Worm (Caenorhabditis elegans) whole organism, early embryonic: Measurements from ENCODE around the gene ZK177.12.

Source experiments
- B0310.2 ChIP-seq: sonication (generic microtip); optimal IDR thresholded peaks from 2 replicates; lab custom pipeline; 2016; ENCODE audit warnings: mild to moderate bottlenecking, missing genetic modification characterization, missing compliant biosample characterization
- F13C5.2 ChIP-seq: sonication (generic microtip); optimal IDR thresholded peaks from 2 replicates; lab custom pipeline; 2017; ENCODE audit warnings: mild to moderate bottlenecking, missing genetic modification characterization, inconsistent platforms, missing compliant biosample characterization
- aly-1 ChIP-seq: sonication (generic microtip); optimal IDR thresholded peaks from 2 replicates; lab custom pipeline; 2016; ENCODE audit warnings: missing genetic modification characterization, missing compliant biosample characterization
- ama-1 ChIP-seq: fragments of 150-350 bp; optimal IDR thresholded peaks from 2 replicates; lab custom pipeline; 2014
- ceh-13 ChIP-seq: fragments of 200-800 bp; sonication (Bioruptor generic); optimal IDR thresholded peaks from 2 replicates; lab custom pipeline; 2018; ENCODE audit warnings: mild to moderate bottlenecking, missing genetic modification characterization, missing compliant biosample characterization
- ceh-36 ChIP-seq: sonication (generic microtip); optimal IDR thresholded peaks from 2 replicates; lab custom pipeline; 2016; ENCODE audit warnings: missing genetic modification characterization, inconsistent platforms, missing compliant biosample characterization
- ets-7 ChIP-seq: sonication (generic microtip); optimal IDR thresholded peaks from 2 replicates; lab custom pipeline; 2016; ENCODE audit warnings: missing genotype, missing genetic modification characterization, missing compliant biosample characterization
- flt-1 ChIP-seq: fragments of 200-800 bp; sonication (Bioruptor generic); IDR thresholded peaks from 2 replicates; pipeline ENCODE4 v1.3.6; 2022; ENCODE audit warnings: missing genetic modification characterization, missing compliant biosample characterization
- hmbx-1 ChIP-seq: sonication (generic microtip); optimal IDR thresholded peaks from 2 replicates; lab custom pipeline; 2016; ENCODE audit warnings: mild to moderate bottlenecking, missing genetic modification characterization, missing compliant biosample characterization
- hmg-4 ChIP-seq: fragments of 200-800 bp; sonication (Bioruptor generic); optimal IDR thresholded peaks from 2 replicates; lab custom pipeline; 2018; ENCODE audit warnings: mild to moderate bottlenecking, missing genetic modification characterization, missing compliant biosample characterization
- hnd-1 ChIP-seq: sonication (generic microtip); optimal IDR thresholded peaks from 2 replicates; lab custom pipeline; 2016; ENCODE audit warnings: missing genetic modification characterization, missing compliant biosample characterization
- pes-1 ChIP-seq: fragments of 200-800 bp; sonication (Bioruptor generic); IDR thresholded peaks from 2 replicates; pipeline ENCODE4 v1.3.6; 2022; ENCODE audit warnings: missing genetic modification reagents, missing genetic modification characterization, missing compliant biosample characterization
- scrt-1 ChIP-seq: fragments of 200-800 bp; sonication (Bioruptor generic); IDR thresholded peaks from 2 replicates; pipeline ENCODE4 v1.3.6; 2022; ENCODE audit warnings: missing genetic modification characterization, missing compliant biosample characterization
- sea-1 ChIP-seq: fragments of 200-800 bp; sonication (Bioruptor generic); conservative IDR thresholded peaks from 2 replicates; pipeline ENCODE4 v1.3.6; 2022; ENCODE audit warnings: missing genetic modification characterization, missing compliant biosample characterization
- tbx-11 ChIP-seq: fragments of 200-800 bp; sonication (Bioruptor generic); IDR thresholded peaks from 2 replicates; pipeline ENCODE4 v1.3.6; 2022; ENCODE audit warnings: missing genetic modification characterization, missing compliant biosample characterization
- tbx-37 ChIP-seq: fragments of 200-800 bp; sonication (Bioruptor generic); conservative IDR thresholded peaks from 2 replicates; pipeline ENCODE4 v1.3.6; 2022; ENCODE audit warnings: missing genetic modification reagents, missing genetic modification characterization, missing compliant biosample characterization
- tra-4 ChIP-seq: sonication (generic microtip); optimal IDR thresholded peaks from 2 replicates; lab custom pipeline; 2017; ENCODE audit warnings: missing genetic modification characterization, missing compliant biosample characterization

ZK177.12 gene

DNA sequence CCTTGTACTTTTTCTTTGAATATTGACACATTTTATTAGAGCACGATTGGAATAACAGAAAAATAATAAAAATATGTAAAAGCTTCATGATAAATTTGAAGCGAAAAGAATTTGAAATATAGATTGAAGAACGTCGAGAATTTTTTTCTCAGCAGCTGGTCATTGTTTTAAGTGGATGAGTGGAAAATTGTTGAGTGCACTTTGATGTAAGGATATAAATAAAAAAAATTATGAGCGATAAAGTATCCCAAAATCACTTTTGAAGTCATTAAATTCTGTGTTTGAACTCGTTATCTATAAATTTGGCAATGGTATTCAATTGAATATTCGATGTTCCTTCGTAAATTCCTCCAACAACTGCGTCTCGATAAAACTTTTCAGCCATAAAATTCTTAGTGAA lies 23.3 kb downstream of the ZK177.12 start, which contains the start of gene ins-13:
ins-13 (minus strand) TSS at position 101 of the 400 bp plus-strand sequence.
- no peak for TF ChIP-seq hmbx-1 (tag; lab: Kevin White, UChicago)
- no peak for TF ChIP-seq B0310.2 (tag; lab: Kevin White, UChicago)
- no peak for TF ChIP-seq F13C5.2
- TF ChIP-seq pes-1 (GFP tag; lab: Robert Waterston, UW): no peak
- TF ChIP-seq aly-1: no peak
- TF ChIP-seq ceh-36 (tag; lab: Kevin White, UChicago): no peak
- no peak for TF ChIP-seq flt-1 (GFP tag; lab: Robert Waterston, UW)
- TF ChIP-seq ceh-13: no peak

DNA sequence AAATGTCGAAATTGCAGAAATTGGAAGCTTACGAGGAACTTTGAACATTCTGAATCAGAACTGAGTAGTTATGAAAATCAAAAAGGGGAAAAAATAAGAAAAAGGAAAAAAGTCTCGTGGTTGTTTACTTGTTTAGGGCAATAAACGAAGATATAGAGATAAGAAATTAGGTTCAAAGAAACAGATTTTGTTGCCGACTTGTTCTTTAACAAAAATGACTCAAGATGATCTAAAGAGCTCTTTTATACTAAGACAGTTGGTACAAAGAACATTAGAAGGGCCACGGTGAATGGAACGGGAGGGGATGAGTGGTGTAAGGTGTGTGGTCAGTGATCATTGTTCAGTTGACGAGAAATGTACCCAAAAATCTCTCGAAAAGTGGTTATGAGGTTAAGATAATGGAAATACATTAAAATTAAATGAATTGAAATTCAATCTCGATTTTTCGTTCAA lies 26.0 kb downstream of the ZK177.12 start, which contains the start of gene acdh-2:
acdh-2 (minus strand) TSS at position 51 of the 453 bp plus-strand sequence.
- TF ChIP-seq scrt-1 (GFP tag; lab: Robert Waterston, UW): no peak

DNA sequence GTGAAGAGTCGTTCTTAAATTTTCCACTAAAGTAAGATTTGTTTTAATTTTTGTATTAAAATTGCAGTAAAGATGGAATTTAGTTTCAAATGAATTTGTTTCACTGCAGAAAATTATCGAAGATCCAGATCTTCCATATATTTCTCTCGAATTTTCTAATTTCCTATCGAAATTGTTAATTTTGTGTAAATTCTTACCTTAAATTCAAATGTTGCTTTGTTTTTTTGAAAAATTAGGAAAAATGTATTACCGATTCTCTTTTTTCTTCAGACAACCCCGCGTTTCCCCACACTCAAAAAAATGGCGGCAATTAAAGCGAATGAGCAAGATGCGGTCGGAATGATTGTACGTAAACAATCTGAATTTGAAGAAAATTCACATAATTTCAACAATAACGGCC lies 28.2 kb downstream of the ZK177.12 start, which contains the start of gene C17C3.6:
C17C3.6 (plus strand) TSS at position 301 of the 400 bp plus-strand sequence.
- TF ChIP-seq aly-1: no peak
- TF ChIP-seq ama-1 (lab: Kevin White, UChicago): no peak
- TF ChIP-seq ceh-36 (tag; lab: Kevin White, UChicago): no peak
- TF ChIP-seq ets-7 (tag; lab: Kevin White, UChicago): no peak
- no peak for TF ChIP-seq scrt-1 (GFP tag; lab: Robert Waterston, UW)
- TF ChIP-seq hnd-1 (tag; lab: Kevin White, UChicago): no peak
- TF ChIP-seq tra-4 (tag; lab: Kevin White, UChicago): no peak
- TF ChIP-seq tbx-37: no peak
- TF ChIP-seq hmg-4 (GFP tag; lab: Kevin White, UChicago): no peak
- no peak for TF ChIP-seq flt-1 (GFP tag; lab: Robert Waterston, UW)
- no peak for TF ChIP-seq tbx-11 (GFP tag; lab: Robert Waterston, UW)
- TF ChIP-seq hmbx-1 (tag; lab: Kevin White, UChicago): no peak
- no peak for TF ChIP-seq B0310.2 (tag; lab: Kevin White, UChicago)
- TF ChIP-seq ceh-13: no peak
- TF ChIP-seq F13C5.2: no peak
- no peak for TF ChIP-seq sea-1 (GFP tag; lab: Robert Waterston, UW)
- TF ChIP-seq pes-1 (GFP tag; lab: Robert Waterston, UW): no peak

DNA sequence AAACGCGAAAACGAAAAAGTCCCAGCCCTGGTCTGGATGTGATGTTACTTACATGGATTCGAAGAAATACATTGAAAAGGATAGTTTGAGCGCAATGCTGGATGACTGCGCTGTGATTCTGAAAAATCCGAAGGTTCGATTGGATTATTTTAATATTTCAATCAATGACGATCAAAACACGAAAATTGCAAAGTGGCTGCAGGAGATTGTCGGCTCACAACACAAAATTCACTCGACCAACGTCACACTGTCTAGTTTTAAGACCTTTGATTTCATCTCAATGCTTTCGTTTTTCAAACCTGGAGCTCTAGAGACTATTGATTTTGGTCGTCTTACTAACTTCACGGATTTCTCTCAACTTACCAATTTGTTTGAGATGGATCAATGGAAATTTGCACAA lies 30.0 kb downstream of the ZK177.12 start, which contains the start of gene C17C3.5:
C17C3.5 (plus strand) TSS at position 301 of the 400 bp plus-strand sequence.
- TF ChIP-seq pes-1 (GFP tag; lab: Robert Waterston, UW) (no peak), sea-1 (GFP tag; lab: Robert Waterston, UW) (no peak), hmbx-1 (tag; lab: Kevin White, UChicago) (no peak), hmg-4 (GFP tag; lab: Kevin White, UChicago) (no peak), scrt-1 (GFP tag; lab: Robert Waterston, UW) (no peak), F13C5.2 (no peak), B0310.2 (tag; lab: Kevin White, UChicago) (no peak), ceh-36 (tag; lab: Kevin White, UChicago) (no peak), ets-7 (tag; lab: Kevin White, UChicago) (no peak)

DNA sequence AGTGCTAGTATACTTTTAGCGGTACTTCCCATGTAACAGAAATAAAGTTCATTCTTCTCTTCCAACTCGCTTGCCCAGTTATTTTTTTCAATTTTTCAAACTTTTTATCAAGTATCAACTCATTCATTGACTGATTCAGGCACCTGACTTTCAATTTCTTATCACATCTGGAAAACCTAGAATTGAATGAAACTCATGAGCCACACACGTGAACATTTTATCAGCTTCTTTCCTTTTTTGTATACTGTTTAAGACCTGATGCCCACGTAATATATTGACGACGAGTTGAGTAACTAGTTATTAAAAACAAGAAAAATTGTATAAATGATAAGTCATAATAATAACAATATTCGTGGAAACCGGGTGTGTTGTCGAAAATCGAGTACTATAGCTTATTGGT lies 32.0 kb downstream of the ZK177.12 start:
- no peak for TF ChIP-seq sea-1 (GFP tag; lab: Robert Waterston, UW)
- no peak for TF ChIP-seq tbx-37
- no peak for TF ChIP-seq hmbx-1 (tag; lab: Kevin White, UChicago)
- no peak for TF ChIP-seq pes-1 (GFP tag; lab: Robert Waterston, UW)
- TF ChIP-seq ceh-13: no peak
- no peak for TF ChIP-seq B0310.2 (tag; lab: Kevin White, UChicago)
- no peak for TF ChIP-seq tbx-11 (GFP tag; lab: Robert Waterston, UW)
- TF ChIP-seq scrt-1 (GFP tag; lab: Robert Waterston, UW): no peak
- no peak for TF ChIP-seq flt-1 (GFP tag; lab: Robert Waterston, UW)
- no peak for TF ChIP-seq tra-4 (tag; lab: Kevin White, UChicago)
- no peak for TF ChIP-seq ama-1 (lab: Kevin White, UChicago)
- no peak for TF ChIP-seq hmg-4 (GFP tag; lab: Kevin White, UChicago)

DNA sequence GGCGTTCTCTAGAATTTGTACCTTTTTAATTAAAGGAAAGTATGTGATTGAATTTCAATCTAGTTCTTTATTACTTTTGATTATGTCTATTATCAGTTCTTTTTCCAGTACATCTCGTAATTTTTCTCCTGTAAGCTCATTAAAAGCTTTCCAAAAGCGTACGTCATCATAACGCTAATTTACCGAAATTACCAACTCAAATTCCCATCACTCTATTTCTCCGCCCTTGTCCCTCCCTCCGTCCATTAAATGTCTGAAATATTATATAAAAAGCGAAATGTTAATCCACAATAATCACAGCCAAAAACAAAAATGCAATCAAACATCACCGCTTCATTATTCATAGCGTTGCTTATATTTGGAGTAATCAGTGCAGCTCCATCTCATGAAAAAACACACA lies 32.8 kb downstream of the ZK177.12 start, which contains the start of gene ins-12:
ins-12 (plus strand) TSS at position 301 of the 400 bp plus-strand sequence.
- TF ChIP-seq hmg-4 (GFP tag; lab: Kevin White, UChicago) (no peak), hnd-1 (tag; lab: Kevin White, UChicago) (no peak), ets-7 (tag; lab: Kevin White, UChicago) (no peak), hmbx-1 (tag; lab: Kevin White, UChicago) (no peak), tbx-11 (GFP tag; lab: Robert Waterston, UW) (no peak), aly-1 (no peak), pes-1 (GFP tag; lab: Robert Waterston, UW) (no peak), F13C5.2 (no peak), sea-1 (GFP tag; lab: Robert Waterston, UW) (no peak), ceh-36 (tag; lab: Kevin White, UChicago) (no peak), B0310.2 (tag; lab: Kevin White, UChicago) (no peak), ama-1 (lab: Kevin White, UChicago) (no peak), tra-4 (tag; lab: Kevin White, UChicago) (no peak), scrt-1 (GFP tag; lab: Robert Waterston, UW) (no peak), ceh-13 (no peak), flt-1 (GFP tag; lab: Robert Waterston, UW) (no peak), tbx-37 (no peak)

DNA sequence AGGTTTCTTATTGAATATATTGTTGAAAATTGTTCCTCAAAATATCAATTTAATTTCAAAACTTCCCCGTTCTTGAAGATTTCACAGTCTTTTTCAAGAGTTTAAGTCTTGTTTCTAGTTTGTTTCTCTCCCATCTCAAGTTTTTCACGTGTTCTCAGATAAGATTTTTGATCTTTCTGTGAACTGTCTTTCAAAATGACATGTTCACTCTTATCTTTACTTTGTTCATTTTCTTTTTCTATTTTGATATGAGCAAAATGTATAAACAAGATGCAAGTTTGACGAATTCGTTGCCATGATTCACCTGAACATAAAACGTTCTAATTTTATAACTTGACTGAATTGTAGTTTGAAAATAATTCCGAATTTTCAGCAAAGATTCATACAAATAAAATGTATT lies 33.3 kb downstream of the ZK177.12 start:
- TF ChIP-seq tbx-11 (GFP tag; lab: Robert Waterston, UW) (no peak), scrt-1 (GFP tag; lab: Robert Waterston, UW) (no peak), flt-1 (GFP tag; lab: Robert Waterston, UW) (no peak), hmbx-1 (tag; lab: Kevin White, UChicago) (no peak), tra-4 (tag; lab: Kevin White, UChicago) (no peak), pes-1 (GFP tag; lab: Robert Waterston, UW) (no peak), ets-7 (tag; lab: Kevin White, UChicago) (no peak), hmg-4 (GFP tag; lab: Kevin White, UChicago) (no peak), aly-1 (no peak), B0310.2 (tag; lab: Kevin White, UChicago) (no peak), sea-1 (GFP tag; lab: Robert Waterston, UW) (no peak), ceh-13 (no peak)
